Worm (Caenorhabditis elegans): ENCODE data around the gene C11H1.7.

Gene C11H1.7

DNA sequence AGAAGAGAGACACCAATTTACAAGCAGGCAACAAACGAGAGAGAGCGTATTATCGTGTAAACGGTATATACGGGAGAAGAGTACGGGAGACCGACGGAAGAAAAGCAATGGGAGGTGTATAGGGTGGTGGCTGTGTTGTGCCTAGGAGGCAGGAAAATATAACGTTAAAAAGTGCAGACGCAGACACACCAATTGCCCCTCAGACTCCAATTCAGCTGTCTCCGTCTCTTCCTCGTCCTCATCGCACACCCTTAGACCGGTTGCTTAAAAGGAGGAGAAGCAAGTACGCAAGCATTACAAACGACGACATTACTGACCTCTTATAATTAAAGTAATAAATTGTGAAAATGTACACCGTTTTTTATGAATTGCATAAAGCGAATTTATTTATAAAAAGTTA lies 14.8 kb upstream of the C11H1.7 start (continued):
- TF ChIP-seq C08G9.2 (tag; optimal IDR thresholded peaks at IDR 0.05) (no peak), sox-4 (tag; optimal IDR thresholded peaks at IDR 0.05) (no peak), lim-6 (tag; optimal IDR thresholded peaks at IDR 0.05) (no peak), elt-4 (tag; optimal IDR thresholded peaks at IDR 0.05) (no peak), pat-9 (tag; optimal IDR thresholded peaks at IDR 0.05) (no peak), ttx-3 (tag; optimal IDR thresholded peaks at IDR 0.05) (no peak), ceh-6 (GFP tag; optimal IDR thresholded peaks at IDR 0.05) (no peak), nfya-1 (tag; optimal IDR thresholded peaks at IDR 0.05) (peak; percentile 86), nhr-232 (tag; optimal IDR thresholded peaks at IDR 0.05) (no peak), ceh-22 (tag; optimal IDR thresholded peaks at IDR 0.05) (peak; percentile 46), K09A11.1 (tag; optimal IDR thresholded peaks at IDR 0.05; ENCODE audit: insufficient read depth) (no peak), rnt-1 (tag; optimal IDR thresholded peaks at IDR 0.05) (no peak), Y22D7AL.16 (tag; optimal IDR thresholded peaks at IDR 0.05) (no peak), unc-55 (GFP tag; optimal IDR thresholded peaks at IDR 0.05) (peak; percentile 55), ceh-24 (tag; optimal IDR thresholded peaks at IDR 0.05) (no peak)

DNA sequence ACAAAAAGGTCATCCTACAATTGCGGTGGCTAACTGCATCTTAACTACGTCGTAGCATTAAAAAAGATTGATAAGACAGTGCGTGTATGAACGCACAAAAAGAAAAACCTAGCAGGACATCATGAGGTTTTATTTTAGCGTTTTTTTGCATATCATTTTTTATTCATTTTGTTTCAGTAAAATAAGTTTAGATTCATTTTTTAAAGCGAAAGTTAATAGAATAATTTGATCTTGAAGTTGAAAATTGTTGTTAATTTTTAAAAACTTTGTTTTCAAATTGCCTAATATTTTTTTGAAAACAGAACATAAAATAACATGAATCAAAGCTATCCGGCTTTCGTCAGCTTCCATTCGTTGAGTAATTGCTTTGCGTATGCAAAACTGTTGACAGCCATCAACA lies 13.6 kb upstream of the C11H1.7 start, which contains the start of gene prx-1:
prx-1 (plus strand) TSS at position 301 of the 400 bp plus-strand sequence.
- TF ChIP-seq ceh-14 (tag; optimal IDR thresholded peaks at IDR 0.05) = no peak
- TF ChIP-seq ceh-18 (tag; optimal IDR thresholded peaks at IDR 0.05) = no peak
- no peak for TF ChIP-seq sox-2 (GFP tag; IDR thresholded peaks at IDR 0.05)
- no peak for TF ChIP-seq elt-4 (tag; optimal IDR thresholded peaks at IDR 0.05)
- TF ChIP-seq ref-2 (tag; optimal IDR thresholded peaks at IDR 0.05) = no peak
- TF ChIP-seq ceh-31 (tag; optimal IDR thresholded peaks at IDR 0.05) = no peak
- TF ChIP-seq unc-55 (GFP tag; optimal IDR thresholded peaks at IDR 0.05) = no peak

DNA sequence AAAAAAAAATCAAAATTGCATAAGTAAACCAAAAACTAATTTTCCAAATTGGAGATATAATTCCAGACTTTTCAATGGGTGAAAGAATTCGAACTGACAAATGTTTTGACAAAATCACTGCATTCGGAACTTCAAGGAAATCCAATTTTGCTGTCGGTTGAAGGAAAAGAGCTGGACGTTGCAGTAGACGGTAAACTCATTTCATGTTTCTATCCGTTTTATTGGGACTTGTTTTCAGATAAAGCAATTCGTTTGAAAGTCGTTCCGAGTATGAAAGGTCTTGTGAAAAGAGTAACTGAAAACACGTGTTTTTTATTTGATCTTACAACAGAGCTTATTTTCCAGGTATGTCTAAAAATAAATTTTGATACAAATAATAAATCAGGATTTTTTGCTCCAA lies 11.1 kb upstream of the C11H1.7 start:
- TF ChIP-seq ceh-19 (GFP tag; optimal IDR thresholded peaks at IDR 0.05) = no peak
- TF ChIP-seq fkh-6 (tag; optimal IDR thresholded peaks at IDR 0.05) = no peak
- TF ChIP-seq pha-2 (tag; optimal IDR thresholded peaks at IDR 0.05) = no peak
- TF ChIP-seq hlh-6 (tag; optimal IDR thresholded peaks at IDR 0.05) = no peak
- no peak for TF ChIP-seq ref-2 (tag; optimal IDR thresholded peaks at IDR 0.05)
- no peak for TF ChIP-seq ceh-31 (tag; optimal IDR thresholded peaks at IDR 0.05)
- no peak for TF ChIP-seq ceh-9 (tag; optimal IDR thresholded peaks at IDR 0.05)
- no peak for TF ChIP-seq ets-4 (tag; optimal IDR thresholded peaks at IDR 0.05)
- no peak for TF ChIP-seq pat-9 (tag; optimal IDR thresholded peaks at IDR 0.05)
- no peak for TF ChIP-seq sdc-2 (tag; optimal IDR thresholded peaks at IDR 0.05)
- TF ChIP-seq ceh-6 (GFP tag; optimal IDR thresholded peaks at IDR 0.05) = no peak
- TF ChIP-seq nhr-11 (tag; optimal IDR thresholded peaks at IDR 0.05) = no peak
- no peak for TF ChIP-seq hlh-8 (tag; optimal IDR thresholded peaks at IDR 0.05)
- no peak for TF ChIP-seq dve-1 (tag; optimal IDR thresholded peaks at IDR 0.05)
- no peak for TF ChIP-seq tbx-2 (tag; optimal IDR thresholded peaks at IDR 0.05)
- no peak for TF ChIP-seq ceh-45 (GFP tag; IDR thresholded peaks at IDR 0.05)
- TF ChIP-seq gmeb-2 (tag; optimal IDR thresholded peaks at IDR 0.05) = no peak
- TF ChIP-seq madf-2 (tag; optimal IDR thresholded peaks at IDR 0.05) = no peak
- no peak for TF ChIP-seq syd-9 (tag; optimal IDR thresholded peaks at IDR 0.05)
- TF ChIP-seq Y22D7AL.16 (tag; optimal IDR thresholded peaks at IDR 0.05) = no peak

DNA sequence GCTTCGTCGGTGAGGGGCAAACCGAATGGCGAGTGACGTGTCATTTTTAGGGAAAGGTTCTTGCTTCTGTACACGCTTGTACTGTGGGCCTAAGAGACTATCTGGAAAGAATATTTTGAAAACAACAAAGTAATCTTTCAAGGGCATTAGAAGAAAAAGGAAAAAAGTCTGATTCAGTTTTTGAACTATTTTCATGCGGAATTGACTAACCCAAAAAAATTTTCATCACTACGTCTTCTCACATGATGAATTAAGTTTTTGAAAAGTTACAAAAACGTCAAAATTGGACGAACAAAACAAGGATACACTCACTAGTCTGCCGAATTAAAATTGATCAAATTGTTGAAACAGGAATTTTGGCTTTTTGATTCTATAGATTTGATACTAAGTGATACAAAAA lies 6.9 kb upstream of the C11H1.7 start, which contains the start of gene C11H1.9:
C11H1.9 (minus strand) TSS at position 101 of the 400 bp plus-strand sequence.
- no peak for TF ChIP-seq ceh-6 (GFP tag; optimal IDR thresholded peaks at IDR 0.05)
- no peak for TF ChIP-seq fax-1 (tag; optimal IDR thresholded peaks at IDR 0.05)
- TF ChIP-seq pqm-1 (tag; optimal IDR thresholded peaks at IDR 0.05) = no peak
- TF ChIP-seq ref-2 (tag; optimal IDR thresholded peaks at IDR 0.05) = no peak
- no peak for TF ChIP-seq Y22D7AL.16 (tag; optimal IDR thresholded peaks at IDR 0.05)
- TF ChIP-seq pha-4 (tag; optimal IDR thresholded peaks at IDR 0.05) = no peak
- TF ChIP-seq hlh-15 (tag; optimal IDR thresholded peaks at IDR 0.05) = no peak
- no peak for TF ChIP-seq ceh-9 (tag; optimal IDR thresholded peaks at IDR 0.05)
- TF ChIP-seq K09A11.1 (tag; optimal IDR thresholded peaks at IDR 0.05; ENCODE audit: insufficient read depth) = no peak
- no peak for TF ChIP-seq elt-4 (tag; optimal IDR thresholded peaks at IDR 0.05)
- no peak for TF ChIP-seq ceh-2 (tag; optimal IDR thresholded peaks at IDR 0.05)
- no peak for TF ChIP-seq K02D7.2 (tag; optimal IDR thresholded peaks at IDR 0.05)
- no peak for TF ChIP-seq tbx-7 (tag; optimal IDR thresholded peaks at IDR 0.05)
- TF ChIP-seq lin-11 (tag; optimal IDR thresholded peaks at IDR 0.05) = no peak
- TF ChIP-seq odd-2 (tag; optimal IDR thresholded peaks at IDR 0.05) = no peak
- no peak for TF ChIP-seq ceh-24 (tag; optimal IDR thresholded peaks at IDR 0.05)
- no peak for TF ChIP-seq ets-4 (tag; optimal IDR thresholded peaks at IDR 0.05)

Measured in whole organism, late embryonic.